Fruit fly (Drosophila melanogaster): ENCODE data around the gene Lectin-galC1.

Lectin-galC1 gene

dm6 chr2L:19439598-19440230, 22.5 kb downstream of the Lectin-galC1 start (continued):
- TF ChIP-seq CG2120 (GFP tag; optimal IDR thresholded peaks at IDR 0.05) (peak; percentile 75), B-H1 (GFP tag; IDR thresholded peaks at IDR 0.05) (peak; percentile 43; the same call in 2 of the 3 replicates), D19A (tag; optimal IDR thresholded peaks at IDR 0.05) (peak; percentile 65), Dad (GFP tag; optimal IDR thresholded peaks at IDR 0.05) (peak; percentile 51), da (GFP tag; optimal IDR thresholded peaks at IDR 0.05) (peak; percentile 73), B-H2 (GFP tag; optimal IDR thresholded peaks at IDR 0.05) (peak; percentile 78), Myb (GFP tag; optimal IDR thresholded peaks at IDR 0.05) (peak; percentile 43), Lim3 (GFP tag; IDR thresholded peaks at IDR 0.05) (peak; percentile 66; the same call in 1 of the 2 replicates), CG11247 (GFP tag; IDR thresholded peaks at IDR 0.05) (peak; percentile 53; the same call in 1 of the 2 replicates), nerfin-2 (GFP tag; IDR thresholded peaks at IDR 0.05; ENCODE audit: partially characterized antibody) (no peak), esg (GFP tag; conservative IDR thresholded peaks at IDR 0.05) (peak; percentile 83), fd102C (GFP tag; optimal IDR thresholded peaks at IDR 0.05) (no peak), CG11560 (tag; IDR thresholded peaks at IDR 0.05) (no peak; the same call in 2 of the 3 replicates), ssp (GFP tag; IDR thresholded peaks at IDR 0.05) (peak; percentile 50; the same call in 1 of the 2 replicates), exex (tag; optimal IDR thresholded peaks at IDR 0.05) (peak; percentile 25), Stat92E (GFP tag; optimal IDR thresholded peaks at IDR 0.05) (peak in 1 of 3 experiments; percentile 8), CG8281 (tag; optimal IDR thresholded peaks at IDR 0.05) (peak; percentile 81), chif (GFP tag; optimal IDR thresholded peaks at IDR 0.05) (peak; percentile 54 to 89), CG2889 (GFP tag; IDR thresholded peaks at IDR 0.05) (peak; percentile 69; the same call in 2 of the 3 replicates), CG15601 (tag; optimal IDR thresholded peaks at IDR 0.05) (peak; percentile 93), sima (GFP tag; optimal IDR thresholded peaks at IDR 0.05) (no peak), bsh (GFP tag; optimal IDR thresholded peaks at IDR 0.05) (peak in 1 of 2 experiments; percentile 77), HLH3B (GFP tag; IDR thresholded peaks at IDR 0.05) (peak; percentile 91), tll (GFP tag; optimal IDR thresholded peaks at IDR 0.05) (no peak), tin (GFP tag; optimal IDR thresholded peaks at IDR 0.05) (peak; percentile 50), repo (GFP tag; optimal IDR thresholded peaks at IDR 0.05) (peak; percentile 46), vvl (GFP tag; IDR thresholded peaks at IDR 0.05) (peak; percentile 85), CG33557 (GFP tag; optimal IDR thresholded peaks at IDR 0.05) (peak; percentile 45), CG18476 (GFP tag; optimal IDR thresholded peaks at IDR 0.05) (peak; percentile 53), jumu (GFP tag; optimal IDR thresholded peaks at IDR 0.05) (peak; percentile 74), gt (GFP tag; IDR thresholded peaks at IDR 0.05) (peak; percentile 43; the same call in 1 of the 2 replicates), Asciz (GFP tag; optimal IDR thresholded peaks at IDR 0.05) (peak; percentile 68), CG34422 (GFP tag; IDR thresholded peaks at IDR 0.05) (peak; percentile 86), Scr (GFP tag; IDR thresholded peaks at IDR 0.05; ENCODE audit: partially characterized antibody) (0 out of 2 replicates have a peak, but pooled peaks have one; percentile 24), Dbx (GFP tag; IDR thresholded peaks at IDR 0.05) (peak; percentile 89), CG17829 (tag; optimal IDR thresholded peaks at IDR 0.05) (peak; percentile 67), D19B (GFP tag; optimal IDR thresholded peaks at IDR 0.05) (peak; percentile 23), GATAe (GFP tag; conservative IDR thresholded peaks at IDR 0.05) (no peak), CG14014 (GFP tag; IDR thresholded peaks at IDR 0.05) (peak; percentile 75), Deaf1 (tag; optimal IDR thresholded peaks at IDR 0.05) (peak; percentile 75), Kr (GFP tag; optimal IDR thresholded peaks at IDR 0.05) (no peak), Hmr (GFP tag; optimal IDR thresholded peaks at IDR 0.05) (peak; percentile 71), hth (optimal IDR thresholded peaks at IDR 0.05) (no peak), CG30020 (tag; optimal IDR thresholded peaks at IDR 0.05) (peak; percentile 16), chinmo (GFP tag; IDR thresholded peaks at IDR 0.05; ENCODE audit: partially characterized antibody) (0 out of 4 replicates have a peak, but pooled peaks have one; percentile 73), wor (GFP tag; IDR thresholded peaks at IDR 0.05) (peak; percentile 88), Meics (GFP tag; optimal IDR thresholded peaks at IDR 0.05) (peak; percentile 81), Abd-B (GFP tag; optimal IDR thresholded peaks at IDR 0.05) (peak; percentile 58), CG15011 (GFP tag; optimal IDR thresholded peaks at IDR 0.05) (peak; percentile 50)

Data from whole organism, embryonic.